Fruit fly (Drosophila melanogaster) whole organism, embryonic: Measurements from ENCODE around the gene DCTN6-p27.

ENCODE experiments used
- Bdp1 ChIP-seq: fragments of 200-800 bp; sonication (Bioruptor generic); optimal IDR thresholded peaks from 3 replicates; lab custom pipeline; 2016; ENCODE audit warnings: missing biosample characterization, missing genetic modification characterization
- CG10274 ChIP-seq: fragments of 200-800 bp; sonication (Bioruptor generic); optimal IDR thresholded peaks from 3 replicates; lab custom pipeline; 2017; ENCODE audit warnings: missing biosample characterization, mild to moderate bottlenecking, missing genetic modification characterization
- CG10959 ChIP-seq: fragments of 200-800 bp; sonication (Bioruptor generic); IDR thresholded peaks from 2 replicates; pipeline ENCODE4 v1.3.6; 2022; ENCODE audit warnings: missing biosample characterization, missing genetic modification characterization
- CG12104 ChIP-seq: fragments of 200-800 bp; sonication (Bioruptor generic); optimal IDR thresholded peaks from 3 replicates; lab custom pipeline; 2016; ENCODE audit warnings: missing biosample characterization, missing genetic modification characterization
- CG12155 ChIP-seq: fragments of 200-800 bp; sonication (Bioruptor generic); optimal IDR thresholded peaks from 3 replicates; lab custom pipeline; 2016; ENCODE audit warnings: missing biosample characterization, missing genetic modification characterization
- CG12391 ChIP-seq: fragments of 200-800 bp; sonication (Bioruptor generic); optimal IDR thresholded peaks from 3 replicates; lab custom pipeline; 2018; ENCODE audit warnings: missing biosample characterization, mild to moderate bottlenecking, missing genetic modification characterization, moderate library complexity
- CG12942 ChIP-seq: fragments of 200-800 bp; sonication (Bioruptor generic); optimal IDR thresholded peaks from 3 replicates; lab custom pipeline; 2016; ENCODE audit warnings: missing biosample characterization, missing genetic modification characterization
- CG13424 ChIP-seq: fragments of 200-800 bp; sonication (Bioruptor generic); optimal IDR thresholded peaks from 2 replicates; lab custom pipeline; 2019; ENCODE audit warnings: missing biosample characterization, mild to moderate bottlenecking, missing genetic modification characterization, moderate library complexity
- CG13894 ChIP-seq: fragments of 200-800 bp; sonication (Bioruptor generic); optimal IDR thresholded peaks from 3 replicates; lab custom pipeline; 2018; ENCODE audit warnings: missing biosample characterization, mild to moderate bottlenecking, missing genetic modification characterization, moderate library complexity
- CG15514 ChIP-seq: fragments of 200-800 bp; sonication (Bioruptor generic); optimal IDR thresholded peaks from 3 replicates; lab custom pipeline; 2017; ENCODE audit warnings: missing biosample characterization, missing genetic modification characterization, mild to moderate bottlenecking, moderate library complexity, missing genetic modification reagents
- CG15601 ChIP-seq: fragments of 200-800 bp; sonication (Bioruptor generic); optimal IDR thresholded peaks from 3 replicates; lab custom pipeline; 2019; ENCODE audit warnings: missing biosample characterization, mild to moderate bottlenecking, missing genetic modification characterization, moderate library complexity
- CG1602 ChIP-seq: fragments of 200-800 bp; sonication (Bioruptor generic); optimal IDR thresholded peaks from 3 replicates; lab custom pipeline; 2016; ENCODE audit warnings: missing biosample characterization, missing genetic modification characterization
- CG17385 ChIP-seq: fragments of 200-800 bp; sonication (Bioruptor generic); optimal IDR thresholded peaks from 3 replicates; lab custom pipeline; 2018; ENCODE audit warnings: missing biosample characterization, mild to moderate bottlenecking, missing genetic modification characterization
- CG17802 ChIP-seq: fragments of 200-800 bp; sonication (Bioruptor generic); optimal IDR thresholded peaks from 2 replicates; lab custom pipeline; 2018; ENCODE audit warnings: missing biosample characterization, mild to moderate bottlenecking, missing genetic modification characterization, moderate library complexity
- CG18011 ChIP-seq: fragments of 200-800 bp; sonication (Bioruptor generic); optimal IDR thresholded peaks from 2 replicates; lab custom pipeline; 2017; ENCODE audit warnings: missing biosample characterization, missing genetic modification characterization, mild to moderate bottlenecking, moderate library complexity, missing genotype
- CG18262 ChIP-seq: fragments of 200-800 bp; optimal IDR thresholded peaks from 3 replicates; lab custom pipeline; 2019; ENCODE audit warnings: missing biosample characterization, mild to moderate bottlenecking, missing genetic modification characterization, moderate library complexity
- CG1832 ChIP-seq: fragments of 200-800 bp; sonication (Bioruptor generic); optimal IDR thresholded peaks from 2 replicates; lab custom pipeline; 2017; ENCODE audit warnings: missing biosample characterization, mild to moderate bottlenecking, missing genetic modification characterization, inconsistent platforms
- CG3065 ChIP-seq: fragments of 200-800 bp; sonication (Bioruptor generic); optimal IDR thresholded peaks from 2 replicates; lab custom pipeline; 2016; ENCODE audit warnings: missing biosample characterization, missing genetic modification characterization
- CG31365 ChIP-seq: fragments of 200-800 bp; sonication (Bioruptor generic); optimal IDR thresholded peaks from 2 replicates; lab custom pipeline; 2018; ENCODE audit warnings: missing biosample characterization, mild to moderate bottlenecking, missing genetic modification characterization
- CG3281 ChIP-seq: fragments of 200-800 bp; sonication (Bioruptor generic); optimal IDR thresholded peaks from 3 replicates; lab custom pipeline; 2017; ENCODE audit warnings: missing biosample characterization, mild to moderate bottlenecking, missing genetic modification characterization
- CG3847 ChIP-seq: fragments of 200-800 bp; sonication (Bioruptor generic); IDR thresholded peaks from 2 replicates; pipeline ENCODE4 v1.3.6; 2022; ENCODE audit warnings: missing biosample characterization, missing genetic modification characterization
- CG5180 ChIP-seq: fragments of 200-800 bp; sonication (Bioruptor generic); optimal IDR thresholded peaks from 3 replicates; lab custom pipeline; 2017; ENCODE audit warnings: missing biosample characterization, missing genetic modification characterization, mild to moderate bottlenecking, moderate library complexity, missing genetic modification reagents
- CG6175 ChIP-seq: fragments of 200-800 bp; sonication (Bioruptor generic); IDR thresholded peaks from 3 replicates; pipeline ENCODE4 v1.3.6; 2022; ENCODE audit warnings: missing biosample characterization, missing genetic modification characterization
- CG6272 ChIP-seq: fragments of 200-800 bp; sonication (Bioruptor generic); IDR thresholded peaks from 2 replicates; pipeline ENCODE4 v1.3.6; 2022; ENCODE audit warnings: missing biosample characterization, missing genetic modification characterization
- CG7357 ChIP-seq: fragments of 200-800 bp; sonication (Bioruptor generic); IDR thresholded peaks from 3 replicates; pipeline ENCODE4 v1.3.6; 2022; ENCODE audit warnings: missing biosample characterization, missing genetic modification characterization
- CG9932 ChIP-seq: fragments of 200-800 bp; sonication (Bioruptor generic); IDR thresholded peaks from 2 replicates; pipeline ENCODE4 v1.3.6; 2022; ENCODE audit warnings: missing biosample characterization, missing genetic modification characterization
- CoRest ChIP-seq: fragments of 200-800 bp; sonication (Bioruptor generic); optimal IDR thresholded peaks from 3 replicates; lab custom pipeline; 2018; ENCODE audit warnings: missing biosample characterization, mild to moderate bottlenecking, missing genetic modification characterization, moderate library complexity
- Drgx ChIP-seq: fragments of 200-800 bp; sonication (Bioruptor generic); IDR thresholded peaks from 2 replicates; pipeline ENCODE4 v1.3.6; 2022; ENCODE audit warnings: missing biosample characterization, missing genetic modification characterization
- HmgZ ChIP-seq: fragments of 200-800 bp; sonication (Bioruptor generic); optimal IDR thresholded peaks from 2 replicates; lab custom pipeline; 2018; ENCODE audit warnings: missing biosample characterization, mild to moderate bottlenecking, missing genetic modification characterization
- Myb ChIP-seq: fragments of 200-800 bp; sonication (Bioruptor generic); optimal IDR thresholded peaks from 2 replicates; lab custom pipeline; 2016; ENCODE audit warnings: missing biosample characterization, missing genetic modification characterization
- Neu2 ChIP-seq: fragments of 200-800 bp; sonication (Bioruptor generic); optimal IDR thresholded peaks from 3 replicates; lab custom pipeline; 2016; ENCODE audit warnings: missing biosample characterization, missing genetic modification characterization, borderline replicate concordance
- Oli ChIP-seq: fragments of 200-800 bp; sonication (Bioruptor generic); optimal IDR thresholded peaks from 2 replicates; lab custom pipeline; 2018; ENCODE audit warnings: missing biosample characterization, mild to moderate bottlenecking, missing genetic modification characterization, moderate library complexity
- Side ChIP-seq: fragments of 200-800 bp; sonication (Bioruptor generic); optimal IDR thresholded peaks from 2 replicates; lab custom pipeline; 2016; ENCODE audit warnings: missing biosample characterization, missing genetic modification characterization
- Stat92E ChIP-seq, 3 experiments: fragments of >200 bp in 2 of 3; fragments of 200-800 bp in 1 of 3; sonication (Bioruptor generic) in 1 of 3; optimal IDR thresholded peaks; 2 replicates each; lab custom pipeline; 2017 to 2019; ENCODE audit warnings: missing biosample characterization in 3 of 3, missing genetic modification characterization in 3 of 3, mild to moderate bottlenecking in 1 of 3, moderate library complexity in 1 of 3
- bsh ChIP-seq, 2 experiments: fragments of 200-800 bp; sonication (Bioruptor generic); optimal IDR thresholded peaks; 2 replicates each; lab custom pipeline; 2017 to 2018; ENCODE audit warnings: mild to moderate bottlenecking in 2 of 2, missing biosample characterization in 2 of 2, missing genetic modification characterization in 2 of 2, moderate library complexity in 1 of 2
- btn ChIP-seq: fragments of 200-800 bp; sonication (Bioruptor generic); optimal IDR thresholded peaks from 2 replicates; lab custom pipeline; 2016; ENCODE audit warnings: missing biosample characterization, missing genetic modification characterization
- chinmo ChIP-seq: fragments of 200-800 bp; sonication (Bioruptor generic); IDR thresholded peaks from 4 replicates; pipeline ENCODE4 v1.3.6; 2022; ENCODE audit warnings: missing biosample characterization, missing genetic modification characterization; ENCODE audit not compliant: partially characterized antibody
- crol ChIP-seq: fragments of 200-800 bp; sonication (Bioruptor generic); IDR thresholded peaks from 2 replicates; pipeline ENCODE4 v1.3.6; 2022; ENCODE audit warnings: missing biosample characterization, missing genetic modification characterization
- dysf ChIP-seq: fragments of 200-800 bp; sonication (Bioruptor generic); IDR thresholded peaks from 3 replicates; pipeline ENCODE4 v1.3.6; 2022; ENCODE audit warnings: missing biosample characterization, missing genetic modification characterization
- ewg ChIP-seq: fragments of 200-800 bp; sonication (Bioruptor generic); optimal IDR thresholded peaks from 3 replicates; lab custom pipeline; 2017; ENCODE audit warnings: mild to moderate bottlenecking, missing biosample characterization, missing genetic modification reagents, missing genetic modification characterization
- knrl ChIP-seq: fragments of 200-800 bp; sonication (Bioruptor generic); IDR thresholded peaks from 3 replicates; pipeline ENCODE4 v1.3.6; 2022; ENCODE audit warnings: missing biosample characterization, missing genetic modification characterization; ENCODE audit not compliant: partially characterized antibody
- nom ChIP-seq: fragments of 200-800 bp; sonication (Bioruptor generic); optimal IDR thresholded peaks from 2 replicates; lab custom pipeline; 2017; ENCODE audit warnings: missing biosample characterization, missing genetic modification characterization, mild to moderate bottlenecking, moderate library complexity, missing genetic modification reagents
- prd ChIP-seq, 3 experiments: fragments of >200 bp in 2 of 3; fragments of 200-800 bp in 1 of 3; sonication (Bioruptor generic) in 1 of 3; optimal IDR thresholded peaks in 2 of 3; IDR thresholded peaks in 1 of 3; 2 replicates in 2 of 3; 3 replicates in 1 of 3; pipeline versions ENCODE4 v1.3.6 to Lab custom; 2017 to 2022; ENCODE audit warnings: missing biosample characterization in 1 of 3, missing genetic modification characterization in 1 of 3
- psq ChIP-seq: fragments of 200-800 bp; sonication (Bioruptor generic); optimal IDR thresholded peaks from 2 replicates; lab custom pipeline; 2017; ENCODE audit warnings: missing biosample characterization, missing genetic modification characterization
- ranshi ChIP-seq: fragments of 200-800 bp; sonication (Bioruptor generic); IDR thresholded peaks from 2 replicates; pipeline ENCODE4 v1.3.6; 2022; ENCODE audit warnings: missing biosample characterization, missing genetic modification characterization
- sisA ChIP-seq: fragments of 200-800 bp; sonication (Bioruptor generic); IDR thresholded peaks from 2 replicates; pipeline ENCODE4 v1.3.6; 2022; ENCODE audit warnings: missing biosample characterization, missing genetic modification characterization
- ssp ChIP-seq: fragments of 200-800 bp; sonication (Bioruptor generic); IDR thresholded peaks from 2 replicates; pipeline ENCODE4 v1.3.6; 2022; ENCODE audit warnings: missing biosample characterization, missing genetic modification characterization
- tna ChIP-seq: fragments of 200-800 bp; sonication (Bioruptor generic); IDR thresholded peaks from 2 replicates; pipeline ENCODE4 v1.3.6; 2022; ENCODE audit warnings: missing biosample characterization, missing genetic modification characterization; ENCODE audit not compliant: partially characterized antibody

Gene DCTN6-p27

dm6 chr2L:19142176-19142870 is 10.2 kb downstream of the DCTN6-p27 start (continued):
- TF ChIP-seq Bdp1 (GFP tag; lab: Kevin White, UChicago) (no peak), CG3065 (no peak), dysf (GFP tag; lab: Robert Waterston, UW) (0 out of 3 replicates have a peak, but pooled peaks have one; percentile 26), Stat92E (GFP tag; optimal IDR thresholded peaks at IDR 0.05; lab: Kevin White, UChicago) (no peak), CG1832 (GFP tag; lab: Kevin White, UChicago) (peak; percentile 13), CG17802 (no peak), CG3281 (peak; percentile 6), CoRest (tag; lab: Kevin White, UChicago) (peak; percentile 11), CG10274 (GFP tag; lab: Kevin White, UChicago) (no peak), CG3847 (GFP tag; lab: Robert Waterston, UW) (no peak), CG18262 (peak; percentile 30), prd (optimal IDR thresholded peaks at IDR 0.05; lab: Kevin White, UChicago) (no peak), prd (GFP tag; IDR thresholded peaks at IDR 0.05; lab: Robert Waterston, UW) (0 out of 3 replicates have a peak, but pooled peaks have one; percentile 16), CG12155 (GFP tag; lab: Kevin White, UChicago) (no peak), tna (no peak), CG1602 (GFP tag; lab: Kevin White, UChicago) (no peak), CG31365 (tag; lab: Kevin White, UChicago) (no peak)

- TF ChIP-seq HmgZ (tag; lab: Kevin White, UChicago) (no peak), chinmo (GFP tag; lab: Robert Waterston, UW) (peak; percentile 89; the same call in 2 of the 4 replicates), CG17385 (GFP tag; lab: Kevin White, UChicago) (no peak), Oli (tag; lab: Kevin White, UChicago) (no peak), CG13424 (no peak), ranshi (GFP tag; lab: Robert Waterston, UW) (no peak), CG15514 (GFP tag; lab: Kevin White, UChicago) (no peak), btn (GFP tag; lab: Kevin White, UChicago) (no peak), CG12391 (no peak), CG6272 (GFP tag; lab: Robert Waterston, UW) (no peak), Drgx (GFP tag; lab: Robert Waterston, UW) (peak; percentile 47; the same call in 1 of the 2 replicates), CG13894 (tag; lab: Kevin White, UChicago) (peak; percentile 78), ssp (GFP tag; lab: Robert Waterston, UW) (no peak), Side (no peak), CG10959 (GFP tag; lab: Robert Waterston, UW) (no peak), crol (GFP tag; lab: Robert Waterston, UW) (peak; percentile 77), ewg (GFP tag; lab: Kevin White, UChicago) (no peak), nom (GFP tag; lab: Kevin White, UChicago) (peak; percentile 83), CG6175 (GFP tag; lab: Robert Waterston, UW) (peak; percentile 60; the same call in 1 of the 3 replicates), CG12104 (GFP tag; lab: Kevin White, UChicago) (no peak), Neu2 (GFP tag; lab: Kevin White, UChicago) (no peak), CG18011 (GFP tag; lab: Kevin White, UChicago) (no peak), CG12942 (GFP tag; lab: Kevin White, UChicago) (no peak), CG5180 (no peak), sisA (GFP tag; lab: Robert Waterston, UW) (no peak), CG15601 (tag; lab: Kevin White, UChicago) (no peak), bsh (GFP tag; optimal IDR thresholded peaks at IDR 0.05; lab: Kevin White, UChicago) (peak in 1 of 2 experiments; percentile 19), knrl (GFP tag; lab: Robert Waterston, UW) (no peak), psq (GFP tag; lab: Kevin White, UChicago) (no peak), CG9932 (GFP tag; lab: Robert Waterston, UW) (no peak), Myb (GFP tag; lab: Kevin White, UChicago) (no peak), CG7357 (GFP tag; lab: Robert Waterston, UW) (no peak)
Measured at dm6 chr2L:19144115-19144514, 12.0 kb downstream of the DCTN6-p27 start.
